Worm (Caenorhabditis elegans) whole organism, L1 larva: ENCODE results near the gene F09F7.6.
A peak's percentile ranks its signal among the peaks of the same experiment; 100 is the strongest.

Source experiments
- C16A3.4 ChIP-seq: fragments of 150-350 bp; optimal IDR thresholded peaks from 2 replicates; lab custom pipeline; 2014; ENCODE audit warnings: missing biosample characterization, missing genetic modification characterization
- C34B4.2 ChIP-seq: sonication (generic microtip); optimal IDR thresholded peaks from 2 replicates; lab custom pipeline; 2017; ENCODE audit warnings: mild to moderate bottlenecking, missing genetic modification characterization, missing compliant biosample characterization
- alr-1 ChIP-seq: fragments of 200-800 bp; sonication (Bioruptor generic); optimal IDR thresholded peaks from 2 replicates; lab custom pipeline; 2018; ENCODE audit warnings: borderline replicate concordance, mild to moderate bottlenecking, missing genetic modification characterization, missing compliant biosample characterization
- blmp-1 ChIP-seq: fragments of 150-350 bp; optimal IDR thresholded peaks from 2 replicates; lab custom pipeline; 2014; ENCODE audit warnings: missing biosample characterization, missing genetic modification characterization
- ceh-88 ChIP-seq: fragments of 200-800 bp; sonication (Bioruptor generic); IDR thresholded peaks from 2 replicates; pipeline ENCODE4 v1.3.6; 2022; ENCODE audit warnings: missing genetic modification characterization, missing compliant biosample characterization
- dpl-1 ChIP-seq, 3 experiments: fragments of 150-350 bp in 2 of 3; sonication (generic microtip) in 1 of 3; optimal IDR thresholded peaks; 2 replicates each; lab custom pipeline; 2014 to 2017; ENCODE audit warnings: missing biosample characterization in 3 of 3, missing genetic modification characterization in 3 of 3, missing genetic modification reagents in 3 of 3
- dsc-1 ChIP-seq: sonication (generic microtip); optimal IDR thresholded peaks from 2 replicates; lab custom pipeline; 2016; ENCODE audit warnings: mild to moderate bottlenecking, missing genetic modification characterization, missing compliant biosample characterization
- efl-1 ChIP-seq, 4 experiments: fragments of 150-350 bp; optimal IDR thresholded peaks in 3 of 4; peaks in 1 of 4; 1 replicate in 1 of 4; 2 replicates in 3 of 4; lab custom pipeline; 2014; ENCODE audit warnings: missing biosample characterization in 2 of 4, missing genetic modification characterization in 2 of 4, missing genetic modification reagents in 2 of 4
- efl-3 ChIP-seq: fragments of 200-800 bp; sonication (Bioruptor generic); optimal IDR thresholded peaks from 2 replicates; lab custom pipeline; 2018; ENCODE audit warnings: mild to moderate bottlenecking, missing genetic modification characterization, missing compliant biosample characterization
- egl-13 ChIP-seq: sonication (generic microtip); optimal IDR thresholded peaks from 2 replicates; lab custom pipeline; 2016; ENCODE audit warnings: missing genotype, missing genetic modification reagents, missing genetic modification characterization, missing compliant biosample characterization
- elt-3 ChIP-seq, 6 experiments: fragments of 150-350 bp in 1 of 6; sonication (generic microtip); optimal IDR thresholded peaks; 2 replicates each; lab custom pipeline; 2017 to 2018; ENCODE audit warnings: missing biosample characterization in 6 of 6, missing genetic modification characterization in 6 of 6, inconsistent platforms in 1 of 6
- ets-5 ChIP-seq: fragments of 200-800 bp; sonication (Bioruptor generic); IDR thresholded peaks from 2 replicates; pipeline ENCODE4 v1.3.6; 2022; ENCODE audit warnings: missing genetic modification characterization, missing compliant biosample characterization
- fkh-4 ChIP-seq: sonication (generic microtip); optimal IDR thresholded peaks from 2 replicates; lab custom pipeline; 2016; ENCODE audit warnings: missing compliant biosample characterization, missing genetic modification characterization, borderline replicate concordance
- fos-1 ChIP-seq: fragments of 150-350 bp; optimal IDR thresholded peaks from 2 replicates; lab custom pipeline; 2014; ENCODE audit warnings: missing biosample characterization, missing genetic modification characterization
- hlh-17 ChIP-seq: fragments of 200-800 bp; sonication (Bioruptor generic); optimal IDR thresholded peaks from 2 replicates; lab custom pipeline; 2018; ENCODE audit warnings: missing genetic modification characterization, mild to moderate bottlenecking, missing compliant biosample characterization, moderate library complexity, borderline replicate concordance
- hpl-2 ChIP-seq: fragments of 150-350 bp; optimal IDR thresholded peaks from 2 replicates; lab custom pipeline; 2014; ENCODE audit warnings: missing biosample characterization, missing genetic modification reagents, missing genetic modification characterization
- irx-1 ChIP-seq: sonication (generic microtip); optimal IDR thresholded peaks from 2 replicates; lab custom pipeline; 2016; ENCODE audit warnings: missing genetic modification characterization, missing compliant biosample characterization
- isw-1 ChIP-seq: fragments of 200-800 bp; sonication (Bioruptor generic); IDR thresholded peaks from 2 replicates; pipeline ENCODE4 v1.3.6; 2022; ENCODE audit warnings: missing genetic modification characterization, missing compliant biosample characterization
- jun-1 ChIP-seq: fragments of 150-350 bp; optimal IDR thresholded peaks from 2 replicates; lab custom pipeline; 2014; ENCODE audit warnings: missing biosample characterization, missing genetic modification reagents, missing genetic modification characterization
- lin-13 ChIP-seq: fragments of 150-350 bp; optimal IDR thresholded peaks from 2 replicates; lab custom pipeline; 2014; ENCODE audit warnings: missing biosample characterization, missing genetic modification reagents, missing genetic modification characterization
- lin-14 ChIP-seq: fragments of 200-800 bp; sonication (Bioruptor generic); optimal IDR thresholded peaks from 2 replicates; lab custom pipeline; 2018; ENCODE audit warnings: mild to moderate bottlenecking, missing genetic modification characterization, moderate library complexity, missing compliant biosample characterization
- lin-15B ChIP-seq: fragments of 150-350 bp; sonication (generic microtip); optimal IDR thresholded peaks from 3 replicates; lab custom pipeline; 2014; ENCODE audit warnings: missing biosample characterization, missing genetic modification characterization
- lin-35 ChIP-seq, 2 experiments: fragments of 150-350 bp; optimal IDR thresholded peaks; 2 replicates each; lab custom pipeline; 2014; ENCODE audit warnings: missing biosample characterization in 2 of 2, missing genetic modification characterization in 2 of 2, missing genetic modification reagents in 2 of 2
- lin-39 ChIP-seq: fragments of 150-350 bp; optimal IDR thresholded peaks from 2 replicates; lab custom pipeline; 2014; ENCODE audit warnings: missing biosample characterization, missing genetic modification reagents, missing genetic modification characterization
- lir-3 ChIP-seq: sonication (generic microtip); optimal IDR thresholded peaks from 2 replicates; lab custom pipeline; 2016; ENCODE audit warnings: mild to moderate bottlenecking, missing genetic modification characterization, moderate library complexity, missing compliant biosample characterization; ENCODE audit not compliant: poor library complexity
- lsy-2 ChIP-seq, 2 experiments: fragments of 150-350 bp; optimal IDR thresholded peaks; 2 replicates each; lab custom pipeline; 2014; ENCODE audit warnings: missing biosample characterization in 2 of 2, missing genetic modification characterization in 2 of 2
- mab-9 ChIP-seq: fragments of 200-800 bp; sonication (Bioruptor generic); IDR thresholded peaks from 2 replicates; pipeline ENCODE4 v1.3.6; 2022; ENCODE audit warnings: missing genetic modification reagents, missing genetic modification characterization, missing compliant biosample characterization
- mdl-1 ChIP-seq, 2 experiments: fragments of 150-350 bp; optimal IDR thresholded peaks; 2 replicates each; lab custom pipeline; 2014 to 2017; ENCODE audit warnings: missing biosample characterization in 2 of 2, missing genetic modification characterization in 2 of 2, inconsistent platforms in 1 of 2
- mef-2 ChIP-seq: fragments of 150-350 bp; optimal IDR thresholded peaks from 2 replicates; lab custom pipeline; 2014; ENCODE audit warnings: missing biosample characterization, missing genetic modification characterization
- mep-1 ChIP-seq: fragments of 150-350 bp; optimal IDR thresholded peaks from 2 replicates; lab custom pipeline; 2014; ENCODE audit warnings: missing biosample characterization, missing genetic modification characterization
- nhr-19 ChIP-seq: fragments of 200-800 bp; sonication (Bioruptor generic); conservative IDR thresholded peaks from 2 replicates; pipeline ENCODE4 v1.3.6; 2022; ENCODE audit warnings: missing genetic modification characterization, missing compliant biosample characterization
- nhr-20 ChIP-seq: sonication (generic microtip); optimal IDR thresholded peaks from 2 replicates; lab custom pipeline; 2016; ENCODE audit warnings: mild to moderate bottlenecking, missing genetic modification characterization, missing compliant biosample characterization
- nhr-71 ChIP-seq: sonication (generic microtip); optimal IDR thresholded peaks from 2 replicates; lab custom pipeline; 2016; ENCODE audit warnings: mild to moderate bottlenecking, missing genetic modification characterization, moderate library complexity, missing compliant biosample characterization
- nhr-76 ChIP-seq: sonication (generic microtip); optimal IDR thresholded peaks from 2 replicates; lab custom pipeline; 2017; ENCODE audit warnings: missing biosample characterization, missing genetic modification characterization
- nhr-77 ChIP-seq: fragments of 150-350 bp; optimal IDR thresholded peaks from 2 replicates; lab custom pipeline; 2014; ENCODE audit warnings: missing biosample characterization, missing genetic modification characterization
- nhr-84 ChIP-seq: sonication (generic microtip); optimal IDR thresholded peaks from 2 replicates; lab custom pipeline; 2017; ENCODE audit warnings: missing biosample characterization, missing genetic modification characterization
- nhr-85 ChIP-seq: sonication (generic microtip); peaks from one replicate; lab custom pipeline; 2016; ENCODE audit warnings: missing genetic modification characterization, inconsistent platforms, missing compliant biosample characterization
- pag-3 ChIP-seq: sonication (generic microtip); optimal IDR thresholded peaks from 2 replicates; lab custom pipeline; 2017; ENCODE audit warnings: missing genetic modification characterization, mild to moderate bottlenecking, missing compliant biosample characterization, antibody characterized with exemption, borderline replicate concordance; ENCODE audit not compliant: insufficient read depth
- skn-1 ChIP-seq: fragments of 150-350 bp; optimal IDR thresholded peaks from 2 replicates; lab custom pipeline; 2014; ENCODE audit warnings: missing biosample characterization, missing genetic modification characterization
- snu-23 ChIP-seq: sonication (generic microtip); optimal IDR thresholded peaks from 2 replicates; lab custom pipeline; 2016; ENCODE audit warnings: missing genetic modification characterization, missing compliant biosample characterization
- swsn-7 ChIP-seq: sonication (generic microtip); optimal IDR thresholded peaks from 2 replicates; lab custom pipeline; 2016; ENCODE audit warnings: missing genetic modification characterization, missing compliant biosample characterization
- tbx-2 ChIP-seq: sonication (generic microtip); optimal IDR thresholded peaks from 2 replicates; lab custom pipeline; 2016; ENCODE audit warnings: missing genetic modification characterization, missing compliant biosample characterization
- tlp-1 ChIP-seq: fragments of 150-350 bp; optimal IDR thresholded peaks from 2 replicates; lab custom pipeline; 2014; ENCODE audit warnings: missing biosample characterization, missing genetic modification characterization
- unc-30 ChIP-seq: sonication (generic microtip); optimal IDR thresholded peaks from 2 replicates; lab custom pipeline; 2017; ENCODE audit warnings: missing biosample characterization, missing genetic modification characterization
- unc-62 ChIP-seq: fragments of 150-350 bp; optimal IDR thresholded peaks from 2 replicates; lab custom pipeline; 2014; ENCODE audit warnings: missing biosample characterization, missing genetic modification reagents, missing genetic modification characterization
- unc-86 ChIP-seq: sonication (generic microtip); optimal IDR thresholded peaks from 2 replicates; lab custom pipeline; 2016; ENCODE audit warnings: missing genetic modification characterization, missing compliant biosample characterization
- unc-98 ChIP-seq: fragments of 200-800 bp; sonication (Bioruptor generic); IDR thresholded peaks from 2 replicates; pipeline ENCODE4 v1.3.6; 2022; ENCODE audit warnings: missing genetic modification characterization, missing compliant biosample characterization
- vab-15 ChIP-seq: sonication (generic microtip); optimal IDR thresholded peaks from 2 replicates; lab custom pipeline; 2017; ENCODE audit warnings: missing genotype, mild to moderate bottlenecking, missing genetic modification characterization, missing compliant biosample characterization
- xbp-1 ChIP-seq: sonication (generic microtip); optimal IDR thresholded peaks from 2 replicates; lab custom pipeline; 2016; ENCODE audit warnings: missing genetic modification characterization, missing compliant biosample characterization
- ztf-11 ChIP-seq, 2 experiments: sonication (generic microtip); optimal IDR thresholded peaks; 2 replicates each; lab custom pipeline; 2016 to 2017; ENCODE audit warnings: missing genetic modification characterization in 2 of 2, missing biosample characterization in 1 of 2, missing compliant biosample characterization in 1 of 2
- ztf-4 ChIP-seq: fragments of 150-350 bp; optimal IDR thresholded peaks from 2 replicates; lab custom pipeline; 2014; ENCODE audit warnings: missing biosample characterization, missing genetic modification characterization

F09F7.6 gene

DNA sequence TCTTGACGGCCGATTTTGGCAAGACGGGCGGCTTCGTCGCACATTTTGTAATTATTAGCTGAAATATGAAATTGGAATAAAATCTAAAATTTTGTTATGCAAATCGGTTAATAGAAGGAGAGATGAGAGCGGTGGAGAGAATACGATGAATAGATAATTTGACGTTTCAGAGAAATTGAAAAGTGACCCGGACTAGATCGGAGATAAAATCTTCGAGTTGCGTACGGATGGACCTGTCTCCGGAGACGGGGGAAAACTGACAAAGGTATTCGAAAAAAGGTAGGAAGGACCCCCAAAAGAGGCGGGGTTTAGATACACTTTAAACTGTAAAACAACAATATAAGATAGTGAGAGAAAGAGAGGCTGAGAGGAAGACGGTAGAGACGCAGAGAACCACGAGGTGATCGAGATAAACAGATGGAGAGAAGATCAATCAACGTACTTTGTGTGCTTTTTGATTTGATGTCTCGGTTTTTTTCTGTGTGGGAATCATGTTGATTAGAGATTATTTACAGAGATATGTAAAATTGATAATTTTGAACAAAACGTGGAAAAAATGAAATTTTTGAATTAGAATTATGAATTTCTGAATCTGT is at the start of gene F09F7.6:
TSS of gene F09F7.6 (minus strand) at position 64 of the 596 bp plus-strand sequence.
- TF ChIP-seq snu-23 (GFP tag; lab: Kevin White, UChicago) (peak; percentile 93), ztf-4 (peak; percentile 51), nhr-84 (tag; lab: Kevin White, UChicago) (no peak), blmp-1 (tag; lab: Kevin White, UChicago) (peak; percentile 44), efl-3 (GFP tag; lab: Kevin White, UChicago) (no peak), lin-14 (GFP tag; lab: Kevin White, UChicago) (peak; percentile 89), unc-30 (tag; lab: Kevin White, UChicago) (no peak), ztf-11 (tag; optimal IDR thresholded peaks at IDR 0.05; lab: Kevin White, UChicago) (no peak), xbp-1 (tag; lab: Kevin White, UChicago) (peak; percentile 27), unc-62 (GFP tag; lab: Kevin White, UChicago) (no peak), mep-1 (tag; lab: Kevin White, UChicago) (peak; percentile 18), nhr-20 (tag; lab: Kevin White, UChicago) (peak; percentile 97), dpl-1 (GFP tag; optimal IDR thresholded peaks at IDR 0.05; lab: Kevin White, UChicago) (peak in 2 of 3 experiments; percentile 21 to 42), hpl-2 (GFP tag; lab: Kevin White, UChicago) (no peak), hlh-17 (GFP tag; lab: Kevin White, UChicago) (no peak), vab-15 (tag; lab: Kevin White, UChicago) (peak; percentile 50), tbx-2 (tag; lab: Kevin White, UChicago) (peak; percentile 81), nhr-77 (tag; lab: Kevin White, UChicago) (no peak), C16A3.4 (tag; lab: Kevin White, UChicago) (peak; percentile 74), irx-1 (tag; lab: Kevin White, UChicago) (peak; percentile 10), alr-1 (tag; lab: Kevin White, UChicago) (no peak), efl-1 (optimal IDR thresholded peaks at IDR 0.05; lab: Kevin White, UChicago) (peak; percentile 37 to 52), efl-1 (GFP tag; optimal IDR thresholded peaks at IDR 0.05 in 1 of 2; lab: Kevin White, UChicago) (peak in 1 of 2 experiments; percentile 96), fkh-4 (tag; lab: Kevin White, UChicago) (no peak), jun-1 (tag; lab: Kevin White, UChicago) (no peak), unc-98 (GFP tag; lab: Robert Waterston, UW) (no peak), nhr-85 (tag; lab: Kevin White, UChicago) (peak; percentile 98), dsc-1 (tag; lab: Kevin White, UChicago) (peak; percentile 41), nhr-71 (tag; lab: Kevin White, UChicago) (peak; percentile 95), pag-3 (no peak), tlp-1 (tag; lab: Kevin White, UChicago) (no peak), lin-15B (tag; lab: Kevin White, UChicago) (no peak), skn-1 (no peak), swsn-7 (tag; lab: Kevin White, UChicago) (peak; percentile 46), nhr-19 (GFP tag; lab: Robert Waterston, UW) (peak; percentile 98), lin-35 (GFP tag; optimal IDR thresholded peaks at IDR 0.05; lab: Kevin White, UChicago) (peak; percentile 41 to 81), ets-5 (GFP tag; lab: Robert Waterston, UW) (no peak), ceh-88 (GFP tag; lab: Robert Waterston, UW) (no peak), nhr-76 (tag; lab: Kevin White, UChicago) (no peak), elt-3 (tag; optimal IDR thresholded peaks at IDR 0.05; lab: Kevin White, UChicago) (peak; percentile 35 to 93 (median 72)), fos-1 (tag; lab: Kevin White, UChicago) (no peak), lin-39 (peak; percentile 25), lir-3 (tag; lab: Kevin White, UChicago) (peak; percentile 72), mdl-1 (tag; optimal IDR thresholded peaks at IDR 0.05; lab: Kevin White, UChicago) (peak in 1 of 2 experiments; percentile 96), lin-13 (GFP tag; lab: Kevin White, UChicago) (peak; percentile 4), mab-9 (no peak), lsy-2 (tag; optimal IDR thresholded peaks at IDR 0.05; lab: Kevin White, UChicago) (peak; percentile 57 to 63), unc-86 (tag; lab: Kevin White, UChicago) (no peak), egl-13 (tag; lab: Kevin White, UChicago) (no peak), mef-2 (tag; lab: Kevin White, UChicago) (no peak), C34B4.2 (tag; lab: Kevin White, UChicago) (no peak), isw-1 (GFP tag; lab: Robert Waterston, UW) (no peak)
